Worm (Caenorhabditis elegans): Measurements from ENCODE around the gene fbxa-54.

- TF ChIP-seq unc-39 (tag; optimal IDR thresholded peaks at IDR 0.05) (no peak), sptf-1 (tag; optimal IDR thresholded peaks at IDR 0.05) (no peak), snpc-4 (tag; optimal IDR thresholded peaks at IDR 0.05) (no peak), bed-3 (GFP tag; optimal IDR thresholded peaks at IDR 0.05) (no peak), nhr-237 (tag; optimal IDR thresholded peaks at IDR 0.05) (no peak), mab-5 (tag; optimal IDR thresholded peaks at IDR 0.05) (no peak), unc-62 (GFP tag; optimal IDR thresholded peaks at IDR 0.05) (no peak), lsy-2 (tag; optimal IDR thresholded peaks at IDR 0.05) (no peak), cnd-1 (tag; optimal IDR thresholded peaks at IDR 0.05) (no peak), ces-1 (GFP tag; optimal IDR thresholded peaks at IDR 0.05) (no peak), elt-1 (tag; optimal IDR thresholded peaks at IDR 0.05; ENCODE audit: borderline replicate concordance, insufficient read depth) (no peak), blmp-1 (tag; optimal IDR thresholded peaks at IDR 0.05) (no peak)
Observed at ce11 chrIII:943426-943927, 12.7 kb upstream of the fbxa-54 start, which contains the start of gene fbxa-59.

Data from whole organism, mixed stage, embryonic.